Fruit fly (Drosophila melanogaster): Measurements from ENCODE around the gene PNUTS.

DNA sequence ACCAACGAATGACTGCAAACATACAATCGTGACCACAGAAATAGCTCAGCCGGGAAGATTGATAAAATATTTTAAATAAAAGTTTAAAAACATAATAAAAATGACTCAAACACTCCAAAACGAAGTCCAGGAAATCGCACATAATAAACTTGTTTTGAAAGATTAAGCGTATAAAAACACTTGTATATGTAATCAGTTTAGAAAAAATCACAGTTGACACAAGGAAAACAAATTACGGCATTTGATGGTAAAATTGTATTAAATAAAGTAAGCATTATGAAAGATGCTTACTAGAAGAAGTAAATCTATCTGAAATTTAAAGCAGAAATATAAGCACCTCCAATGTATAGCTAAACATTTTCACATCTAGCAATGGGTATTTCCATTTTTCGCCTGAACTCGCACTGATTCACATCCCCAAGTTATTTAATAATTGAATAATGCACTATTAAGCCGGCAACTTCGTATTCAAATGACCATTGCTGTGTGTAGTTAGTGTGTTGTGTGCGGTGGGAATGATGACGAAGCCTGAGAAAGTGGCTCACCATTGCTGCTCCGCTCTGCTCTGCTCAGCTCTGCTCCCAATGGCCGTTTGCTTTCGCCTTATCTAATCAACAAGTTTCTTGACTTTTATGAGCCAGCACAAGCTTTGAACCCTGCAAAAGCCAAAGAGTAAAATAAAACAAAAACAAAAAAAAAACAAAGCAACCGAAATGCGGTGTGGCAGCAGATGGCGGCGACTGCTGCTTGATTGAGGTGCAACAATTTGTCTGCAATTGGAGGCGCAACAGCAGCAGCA is 22.9 kb upstream of the PNUTS start:
- TF ChIP-seq CG13204 (GFP tag; optimal IDR thresholded peaks at IDR 0.05) (no peak), CG8159 (tag; optimal IDR thresholded peaks at IDR 0.05) (peak; percentile 49), CG8301 (tag; optimal IDR thresholded peaks at IDR 0.05) (peak; percentile 67), CG10348 (GFP tag; IDR thresholded peaks at IDR 0.05) (no peak), Pif1A (GFP tag; optimal IDR thresholded peaks at IDR 0.05) (peak; percentile 41), rn (GFP tag; IDR thresholded peaks at IDR 0.05) (no peak), EcR (GFP tag; optimal IDR thresholded peaks at IDR 0.05) (no peak), CG14655 (GFP tag; optimal IDR thresholded peaks at IDR 0.05) (peak; percentile 83), Ets98B (GFP tag; IDR thresholded peaks at IDR 0.05) (no peak; the same call in 1 of the 2 replicates), CG32121 (GFP tag; IDR thresholded peaks at IDR 0.05) (no peak), CG17806 (tag; optimal IDR thresholded peaks at IDR 0.05) (peak; percentile 34)
